Worm (Caenorhabditis elegans): ENCODE data around the gene nas-31.

Gene nas-31

ce11 chrV:10893510-10894128, 28.0 kb downstream of the nas-31 start, which contains the start of gene F32D8.4:
Gene F32D8.4, minus strand, starts transcription at chrV:10893560.
- TF ChIP-seq fos-1 (tag; optimal IDR thresholded peaks at IDR 0.05) (no peak), skn-1 (tag; optimal IDR thresholded peaks at IDR 0.05) (no peak), nhr-25 (tag; optimal IDR thresholded peaks at IDR 0.05) (no peak), snpc-4 (tag; optimal IDR thresholded peaks at IDR 0.05) (no peak), unc-39 (tag; optimal IDR thresholded peaks at IDR 0.05) (no peak), mdl-1 (tag; optimal IDR thresholded peaks at IDR 0.05) (no peak), daf-12 (tag; optimal IDR thresholded peaks at IDR 0.05) (no peak), ztf-11 (tag; optimal IDR thresholded peaks at IDR 0.05) (no peak), elt-1 (tag; optimal IDR thresholded peaks at IDR 0.05) (no peak), nhr-28 (tag; optimal IDR thresholded peaks at IDR 0.05) (no peak), fkh-10 (GFP tag; optimal IDR thresholded peaks at IDR 0.05) (no peak)

- TF ChIP-seq fos-1 (tag; optimal IDR thresholded peaks at IDR 0.05) (no peak), nhr-43 (tag; optimal IDR thresholded peaks at IDR 0.05; ENCODE audit: poor library complexity, severe bottlenecking) (peak; percentile 65), mml-1 (tag; optimal IDR thresholded peaks at IDR 0.05) (no peak), hmg-11 (tag; optimal IDR thresholded peaks at IDR 0.05) (no peak), lin-39 (tag; optimal IDR thresholded peaks at IDR 0.05) (no peak), nhr-11 (tag; optimal IDR thresholded peaks at IDR 0.05) (no peak), zag-1 (tag; optimal IDR thresholded peaks at IDR 0.05) (no peak), nfya-1 (tag; optimal IDR thresholded peaks at IDR 0.05; ENCODE audit: insufficient read depth) (peak; percentile 47), daf-12 (tag; optimal IDR thresholded peaks at IDR 0.05) (no peak), lin-15B (tag; optimal IDR thresholded peaks at IDR 0.05) (no peak), elt-1 (tag; optimal IDR thresholded peaks at IDR 0.05) (no peak), aly-2 (tag; optimal IDR thresholded peaks at IDR 0.05) (no peak), ceh-16 (tag; optimal IDR thresholded peaks at IDR 0.05) (no peak), egl-27 (tag; optimal IDR thresholded peaks at IDR 0.05) (no peak), elt-3 (tag; optimal IDR thresholded peaks at IDR 0.05) (no peak), lsy-12 (tag; optimal IDR thresholded peaks at IDR 0.05) (no peak), nhr-23 (tag; optimal IDR thresholded peaks at IDR 0.05) (peak; percentile 77), pha-4 (tag; optimal IDR thresholded peaks at IDR 0.05) (peak; percentile 35), fkh-2 (tag; optimal IDR thresholded peaks at IDR 0.05) (no peak), elt-2 (tag; optimal IDR thresholded peaks at IDR 0.05) (peak; percentile 39), ZK546.5 (tag; optimal IDR thresholded peaks at IDR 0.05) (no peak), ceh-82 (tag; optimal IDR thresholded peaks at IDR 0.05) (no peak), ceh-28 (tag; optimal IDR thresholded peaks at IDR 0.05) (peak; percentile 9), ztf-4 (tag; optimal IDR thresholded peaks at IDR 0.05) (no peak), snpc-4 (tag; optimal IDR thresholded peaks at IDR 0.05) (no peak), jun-1 (tag; optimal IDR thresholded peaks at IDR 0.05) (no peak), nhr-67 (tag; optimal IDR thresholded peaks at IDR 0.05) (no peak), nhr-76 (tag; optimal IDR thresholded peaks at IDR 0.05) (no peak), R02D3.7 (tag; optimal IDR thresholded peaks at IDR 0.05) (no peak), skn-1 (tag; optimal IDR thresholded peaks at IDR 0.05) (no peak), nhr-25 (tag; optimal IDR thresholded peaks at IDR 0.05) (no peak), pqm-1 (tag; optimal IDR thresholded peaks at IDR 0.05) (peak; percentile 57), eor-1 (tag; optimal IDR thresholded peaks at IDR 0.05) (no peak), egl-5 (tag; optimal IDR thresholded peaks at IDR 0.05) (no peak), sea-2 (GFP tag; optimal IDR thresholded peaks at IDR 0.05) (no peak), nhr-77 (tag; optimal IDR thresholded peaks at IDR 0.05) (no peak), ztf-11 (tag; optimal IDR thresholded peaks at IDR 0.05) (no peak), mdl-1 (tag; optimal IDR thresholded peaks at IDR 0.05) (no peak), nhr-28 (tag; optimal IDR thresholded peaks at IDR 0.05) (no peak), unc-62 (GFP tag; optimal IDR thresholded peaks at IDR 0.05) (no peak), tbx-2 (tag; optimal IDR thresholded peaks at IDR 0.05) (no peak), ama-1 (optimal IDR thresholded peaks at IDR 0.05) (no peak), unc-39 (tag; optimal IDR thresholded peaks at IDR 0.05) (no peak), nhr-237 (tag; optimal IDR thresholded peaks at IDR 0.05) (no peak), nhr-12 (tag; optimal IDR thresholded peaks at IDR 0.05) (no peak), fkh-10 (GFP tag; optimal IDR thresholded peaks at IDR 0.05) (no peak), ceh-9 (tag; optimal IDR thresholded peaks at IDR 0.05) (no peak)
These were observed 30.7 kb downstream of the nas-31 start, which contains the start of gene F32D8.12 for ce11 chrV:10890980-10891379. Gene F32D8.12, minus strand, starts transcription at chrV:10891027.
